Worm (Caenorhabditis elegans) whole organism, L1 larva: Measurements from ENCODE around the gene bath-15.

ENCODE experiments used
- mef-2 ChIP-seq: fragments of 150-350 bp; optimal IDR thresholded peaks from 2 replicates; lab custom pipeline; 2014; ENCODE audit warnings: missing biosample characterization, missing genetic modification characterization
- skn-1 ChIP-seq: fragments of 150-350 bp; optimal IDR thresholded peaks from 2 replicates; lab custom pipeline; 2014; ENCODE audit warnings: missing biosample characterization, missing genetic modification characterization
- tbx-2 ChIP-seq: sonication (generic microtip); optimal IDR thresholded peaks from 2 replicates; lab custom pipeline; 2016; ENCODE audit warnings: missing genetic modification characterization, missing compliant biosample characterization

DNA sequence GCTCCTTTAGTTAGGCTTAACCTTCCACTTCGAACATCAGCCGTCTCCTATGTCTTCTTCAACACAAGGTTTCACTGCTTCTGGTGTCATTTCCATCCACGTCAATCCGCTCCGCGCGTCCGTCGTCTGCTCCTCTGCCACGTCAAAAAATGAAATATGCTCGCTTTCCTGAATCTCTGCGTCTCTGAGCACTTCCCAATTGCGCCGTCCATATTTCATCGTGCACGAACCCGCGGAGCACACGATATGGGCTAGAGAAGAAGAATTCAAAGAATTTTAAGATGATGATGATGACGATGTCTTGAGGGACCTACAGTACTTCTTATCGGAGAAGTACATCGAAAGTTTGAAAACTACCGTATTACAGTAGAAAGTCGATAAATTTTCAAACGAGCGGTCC lies 17.1 kb upstream of the bath-15 start:
- TF ChIP-seq mef-2 (no peak), tbx-2 (no peak), skn-1 (tag; lab: Kevin White, UChicago) (no peak)
